Fruit fly (Drosophila melanogaster) whole organism, embryonic: Measurements from ENCODE around the gene CG31406.

Experiments used
- Ada2b ChIP-seq: fragments of 200-800 bp; sonication (Bioruptor generic); IDR thresholded peaks from 2 replicates; pipeline ENCODE4 v1.3.6; 2022; ENCODE audit warnings: missing biosample characterization, missing genetic modification characterization
- BtbVII ChIP-seq: fragments of 200-800 bp; sonication (Bioruptor generic); optimal IDR thresholded peaks from 3 replicates; lab custom pipeline; 2017; ENCODE audit warnings: missing biosample characterization, mild to moderate bottlenecking, missing genetic modification characterization
- CG11398 ChIP-seq: fragments of 200-800 bp; sonication (Bioruptor generic); optimal IDR thresholded peaks from 2 replicates; lab custom pipeline; 2016; ENCODE audit warnings: missing biosample characterization, missing genetic modification characterization
- CG11504 ChIP-seq: fragments of 200-800 bp; sonication (Bioruptor generic); optimal IDR thresholded peaks from 3 replicates; lab custom pipeline; 2019; ENCODE audit warnings: missing biosample characterization, mild to moderate bottlenecking, missing genetic modification characterization, moderate library complexity
- CG13775 ChIP-seq: fragments of 200-800 bp; sonication (Bioruptor generic); optimal IDR thresholded peaks from 3 replicates; lab custom pipeline; 2017; ENCODE audit warnings: missing biosample characterization, mild to moderate bottlenecking, missing genetic modification characterization
- CG14710 ChIP-seq: fragments of 200-800 bp; sonication (Bioruptor generic); optimal IDR thresholded peaks from 3 replicates; lab custom pipeline; 2019; ENCODE audit warnings: missing biosample characterization, mild to moderate bottlenecking, missing genetic modification characterization, moderate library complexity
- CG15269 ChIP-seq: fragments of 200-800 bp; sonication (Bioruptor generic); optimal IDR thresholded peaks from 2 replicates; lab custom pipeline; 2018; ENCODE audit warnings: missing biosample characterization, mild to moderate bottlenecking, missing genetic modification characterization, moderate library complexity
- CG1647 ChIP-seq: fragments of 200-800 bp; sonication (Bioruptor generic); optimal IDR thresholded peaks from 3 replicates; lab custom pipeline; 2016; ENCODE audit warnings: missing biosample characterization, missing genetic modification characterization
- CG17802 ChIP-seq: fragments of 200-800 bp; sonication (Bioruptor generic); optimal IDR thresholded peaks from 2 replicates; lab custom pipeline; 2018; ENCODE audit warnings: missing biosample characterization, mild to moderate bottlenecking, missing genetic modification characterization, moderate library complexity
- CG18262 ChIP-seq: fragments of 200-800 bp; optimal IDR thresholded peaks from 3 replicates; lab custom pipeline; 2019; ENCODE audit warnings: missing biosample characterization, mild to moderate bottlenecking, missing genetic modification characterization, moderate library complexity
- CG18619 ChIP-seq: fragments of 200-800 bp; sonication (Bioruptor generic); optimal IDR thresholded peaks from 3 replicates; lab custom pipeline; 2017; ENCODE audit warnings: missing biosample characterization, mild to moderate bottlenecking, missing genetic modification characterization
- CG2129 ChIP-seq: fragments of 200-800 bp; sonication (Bioruptor generic); IDR thresholded peaks from 2 replicates; pipeline ENCODE4 v1.3.6; 2022; ENCODE audit warnings: missing biosample characterization, missing genetic modification characterization; ENCODE audit not compliant: partially characterized antibody
- CG2712 ChIP-seq: fragments of 200-800 bp; optimal IDR thresholded peaks from 3 replicates; lab custom pipeline; 2019; ENCODE audit warnings: missing biosample characterization, mild to moderate bottlenecking, missing genetic modification characterization, moderate library complexity
- CG30403 ChIP-seq: fragments of 200-800 bp; sonication (Bioruptor generic); optimal IDR thresholded peaks from 3 replicates; lab custom pipeline; 2016; ENCODE audit warnings: missing biosample characterization, missing genetic modification characterization
- CG32532 ChIP-seq: fragments of 200-800 bp; sonication (Bioruptor generic); IDR thresholded peaks from 2 replicates; pipeline ENCODE4 v1.3.6; 2022; ENCODE audit warnings: missing biosample characterization, missing genetic modification characterization
- CG3281 ChIP-seq: fragments of 200-800 bp; sonication (Bioruptor generic); optimal IDR thresholded peaks from 3 replicates; lab custom pipeline; 2017; ENCODE audit warnings: missing biosample characterization, mild to moderate bottlenecking, missing genetic modification characterization
- CG5180 ChIP-seq: fragments of 200-800 bp; sonication (Bioruptor generic); optimal IDR thresholded peaks from 3 replicates; lab custom pipeline; 2017; ENCODE audit warnings: missing biosample characterization, missing genetic modification characterization, mild to moderate bottlenecking, moderate library complexity, missing genetic modification reagents
- CG6683 ChIP-seq: fragments of 200-800 bp; sonication (Bioruptor generic); optimal IDR thresholded peaks from 2 replicates; lab custom pipeline; 2017; ENCODE audit warnings: missing biosample characterization, mild to moderate bottlenecking, missing genetic modification characterization, missing genetic modification reagents
- CG7357 ChIP-seq: fragments of 200-800 bp; sonication (Bioruptor generic); IDR thresholded peaks from 3 replicates; pipeline ENCODE4 v1.3.6; 2022; ENCODE audit warnings: missing biosample characterization, missing genetic modification characterization
- CG7556 ChIP-seq: fragments of 200-800 bp; sonication (Bioruptor generic); optimal IDR thresholded peaks from 2 replicates; lab custom pipeline; 2017; ENCODE audit warnings: missing biosample characterization, mild to moderate bottlenecking, missing genetic modification characterization
- CG8388 ChIP-seq: fragments of 200-800 bp; sonication (Bioruptor generic); optimal IDR thresholded peaks from 2 replicates; lab custom pipeline; 2019; ENCODE audit warnings: missing biosample characterization, mild to moderate bottlenecking, missing genetic modification characterization, moderate library complexity
- CG8944 ChIP-seq: fragments of 200-800 bp; sonication (Bioruptor generic); optimal IDR thresholded peaks from 3 replicates; lab custom pipeline; 2016; ENCODE audit warnings: missing biosample characterization, missing genetic modification characterization
- CG9817 ChIP-seq: fragments of 200-800 bp; sonication (Bioruptor generic); optimal IDR thresholded peaks from 2 replicates; lab custom pipeline; 2018; ENCODE audit warnings: missing biosample characterization, mild to moderate bottlenecking, missing genetic modification characterization, moderate library complexity
- CHES-1-like ChIP-seq: fragments of 200-800 bp; sonication (Bioruptor generic); optimal IDR thresholded peaks from 2 replicates; lab custom pipeline; 2016; ENCODE audit warnings: missing biosample characterization, missing genetic modification characterization
- Dp ChIP-seq: fragments of 200-800 bp; sonication (Bioruptor generic); optimal IDR thresholded peaks from 2 replicates; lab custom pipeline; 2018; ENCODE audit warnings: missing biosample characterization, mild to moderate bottlenecking, missing genetic modification characterization, moderate library complexity
- Elba2 ChIP-seq: fragments of 200-800 bp; sonication (Bioruptor generic); optimal IDR thresholded peaks from 3 replicates; lab custom pipeline; 2016; ENCODE audit warnings: missing biosample characterization, missing genetic modification characterization
- Fer1 ChIP-seq: fragments of 200-800 bp; sonication (Bioruptor generic); optimal IDR thresholded peaks from 2 replicates; lab custom pipeline; 2017; ENCODE audit warnings: missing biosample characterization, mild to moderate bottlenecking, missing genetic modification characterization
- Kr ChIP-seq: fragments of 200-800 bp; sonication (Bioruptor generic); optimal IDR thresholded peaks from 2 replicates; lab custom pipeline; 2017; ENCODE audit warnings: missing biosample characterization, mild to moderate bottlenecking, missing genetic modification characterization
- Lhr ChIP-seq: fragments of 200-800 bp; sonication (Bioruptor generic); optimal IDR thresholded peaks from 3 replicates; lab custom pipeline; 2017; ENCODE audit warnings: mild to moderate bottlenecking, missing biosample characterization, missing genetic modification reagents, missing genetic modification characterization
- MESR4 ChIP-seq: fragments of 200-800 bp; sonication (Bioruptor generic); optimal IDR thresholded peaks from 2 replicates; lab custom pipeline; 2018; ENCODE audit warnings: missing biosample characterization, mild to moderate bottlenecking, missing genetic modification characterization, moderate library complexity
- ara ChIP-seq: fragments of 200-800 bp; sonication (Bioruptor generic); IDR thresholded peaks from 2 replicates; pipeline ENCODE4 v1.3.6; 2022; ENCODE audit warnings: missing biosample characterization, missing genetic modification characterization
- dm ChIP-seq: fragments of 200-800 bp; sonication (Bioruptor generic); optimal IDR thresholded peaks from 3 replicates; lab custom pipeline; 2016; ENCODE audit warnings: missing biosample characterization, missing genetic modification characterization
- en ChIP-seq: fragments of 200-800 bp; sonication (Bioruptor generic); optimal IDR thresholded peaks from 2 replicates; lab custom pipeline; 2016; ENCODE audit warnings: missing biosample characterization, missing genetic modification characterization
- ftz-f1 ChIP-seq: fragments of 200-800 bp; sonication (Bioruptor generic); optimal IDR thresholded peaks from 2 replicates; lab custom pipeline; 2016; ENCODE audit warnings: missing biosample characterization, missing genetic modification characterization
- gro ChIP-seq: fragments of 200-800 bp; sonication (Bioruptor generic); optimal IDR thresholded peaks from 2 replicates; lab custom pipeline; 2016; ENCODE audit warnings: missing biosample characterization, missing genetic modification characterization
- klu ChIP-seq: fragments of 200-800 bp; sonication (Bioruptor generic); IDR thresholded peaks from 2 replicates; pipeline ENCODE4 v1.3.6; 2022; ENCODE audit warnings: missing biosample characterization, missing genetic modification characterization
- lab ChIP-seq: fragments of 200-800 bp; sonication (Bioruptor generic); optimal IDR thresholded peaks from 3 replicates; lab custom pipeline; 2017; ENCODE audit warnings: missing biosample characterization, missing genetic modification characterization, mild to moderate bottlenecking, moderate library complexity, missing genetic modification reagents
- lmd ChIP-seq: fragments of 200-800 bp; sonication (Bioruptor generic); IDR thresholded peaks from 2 replicates; pipeline ENCODE4 v1.3.6; 2022; ENCODE audit warnings: missing biosample characterization, missing genetic modification characterization
- mam ChIP-seq: fragments of 200-800 bp; sonication (Bioruptor generic); optimal IDR thresholded peaks from 3 replicates; lab custom pipeline; 2016; ENCODE audit warnings: missing biosample characterization, missing genetic modification characterization
- nerfin-1 ChIP-seq: fragments of 200-800 bp; sonication (Bioruptor generic); optimal IDR thresholded peaks from 3 replicates; lab custom pipeline; 2019; ENCODE audit warnings: missing biosample characterization, mild to moderate bottlenecking, missing genetic modification characterization, moderate library complexity
- nmo ChIP-seq: fragments of 200-800 bp; sonication (Bioruptor generic); optimal IDR thresholded peaks from 2 replicates; lab custom pipeline; 2018; ENCODE audit warnings: missing biosample characterization, mild to moderate bottlenecking, missing genetic modification characterization, moderate library complexity
- nom ChIP-seq: fragments of 200-800 bp; sonication (Bioruptor generic); optimal IDR thresholded peaks from 2 replicates; lab custom pipeline; 2017; ENCODE audit warnings: missing biosample characterization, missing genetic modification characterization, mild to moderate bottlenecking, moderate library complexity, missing genetic modification reagents
- phol ChIP-seq: fragments of 200-800 bp; sonication (Bioruptor generic); optimal IDR thresholded peaks from 3 replicates; lab custom pipeline; 2018; ENCODE audit warnings: missing biosample characterization, mild to moderate bottlenecking, missing genetic modification characterization, moderate library complexity
- pros ChIP-seq: fragments of 200-800 bp; sonication (Bioruptor generic); optimal IDR thresholded peaks from 3 replicates; lab custom pipeline; 2019; ENCODE audit warnings: missing biosample characterization, mild to moderate bottlenecking, missing genetic modification characterization, moderate library complexity
- pzg ChIP-seq: fragments of 200-800 bp; sonication (Bioruptor generic); optimal IDR thresholded peaks from 3 replicates; lab custom pipeline; 2018; ENCODE audit warnings: missing biosample characterization, mild to moderate bottlenecking, missing genetic modification characterization, moderate library complexity
- repo ChIP-seq: fragments of 200-800 bp; sonication (Bioruptor generic); optimal IDR thresholded peaks from 2 replicates; lab custom pipeline; 2016; ENCODE audit warnings: missing biosample characterization, missing genetic modification characterization
- stwl ChIP-seq: fragments of 200-800 bp; sonication (Bioruptor generic); optimal IDR thresholded peaks from 3 replicates; lab custom pipeline; 2018; ENCODE audit warnings: missing biosample characterization, mild to moderate bottlenecking, missing genetic modification characterization, moderate library complexity
- tgo ChIP-seq: fragments of 200-800 bp; sonication (Bioruptor generic); IDR thresholded peaks from 3 replicates; pipeline ENCODE4 v1.3.6; 2022; ENCODE audit warnings: missing biosample characterization, missing genetic modification characterization
- unpg ChIP-seq: fragments of 200-800 bp; sonication (Bioruptor generic); optimal IDR thresholded peaks from 3 replicates; lab custom pipeline; 2018; ENCODE audit warnings: missing biosample characterization, mild to moderate bottlenecking, missing genetic modification characterization, moderate library complexity
- wek ChIP-seq: fragments of 200-800 bp; sonication (Bioruptor generic); optimal IDR thresholded peaks from 3 replicates; lab custom pipeline; 2018; ENCODE audit warnings: missing biosample characterization, mild to moderate bottlenecking, missing genetic modification characterization, moderate library complexity

The CG31406 gene

DNA sequence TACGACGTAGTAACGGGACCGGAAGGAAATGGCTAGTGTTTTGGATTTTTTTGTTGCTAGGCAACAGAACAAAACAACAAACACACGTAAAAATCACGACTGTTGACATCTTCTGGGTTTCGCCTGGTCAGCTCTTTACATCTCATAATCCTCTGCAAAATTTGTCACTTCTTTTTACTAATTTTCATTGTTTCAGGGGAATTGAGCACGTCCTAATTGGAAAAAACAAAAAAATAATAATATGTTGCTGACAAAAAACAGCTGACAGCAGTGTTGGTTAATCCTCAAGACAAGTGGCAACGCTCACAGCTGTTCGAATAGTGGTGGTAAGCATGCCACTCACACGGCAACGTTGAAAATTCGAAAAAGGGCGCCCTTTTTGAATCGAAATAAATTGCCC is 29.3 kb downstream of the CG31406 start, which contains the start of gene Rfx (continued):
- peak; percentile 24 for TF ChIP-seq CHES-1-like (GFP tag; lab: Kevin White, UChicago)
- peak; percentile 99 for TF ChIP-seq CG11504 (tag; lab: Kevin White, UChicago)
- TF ChIP-seq nerfin-1 = peak; percentile 22
- TF ChIP-seq CG30403 (GFP tag; lab: Kevin White, UChicago) = peak; percentile 37
- peak; percentile 53 for TF ChIP-seq CG2712
- TF ChIP-seq en (GFP tag; lab: Kevin White, UChicago) = no peak
- no peak for TF ChIP-seq ftz-f1 (GFP tag; lab: Kevin White, UChicago)
- TF ChIP-seq Fer1 (GFP tag; lab: Kevin White, UChicago) = peak; percentile 63
- TF ChIP-seq dm (GFP tag; lab: Kevin White, UChicago) = peak; percentile 22
- TF ChIP-seq BtbVII (GFP tag; lab: Kevin White, UChicago) = peak; percentile 58
- TF ChIP-seq CG15269 = no peak
- TF ChIP-seq pros (GFP tag; lab: Kevin White, UChicago) = no peak
- peak; percentile 50 for TF ChIP-seq Lhr (GFP tag; lab: Kevin White, UChicago)
- TF ChIP-seq tgo (GFP tag; lab: Robert Waterston, UW) = no peak
- TF ChIP-seq repo (GFP tag; lab: Kevin White, UChicago) = peak; percentile 14
- peak; percentile 8 for TF ChIP-seq CG9817
- no peak for TF ChIP-seq CG32532 (GFP tag; lab: Robert Waterston, UW)
- TF ChIP-seq stwl (tag; lab: Kevin White, UChicago) = peak; percentile 69
- peak; percentile 39 for TF ChIP-seq Elba2 (GFP tag; lab: Kevin White, UChicago)
- TF ChIP-seq mam (GFP tag; lab: Kevin White, UChicago) = peak; percentile 15
- TF ChIP-seq Ada2b (GFP tag; lab: Robert Waterston, UW) = no peak
- TF ChIP-seq CG8944 (GFP tag; lab: Kevin White, UChicago) = no peak
- TF ChIP-seq CG7556 (GFP tag; lab: Kevin White, UChicago) = peak; percentile 43
- no peak for TF ChIP-seq CG2129 (GFP tag; lab: Robert Waterston, UW)
- TF ChIP-seq unpg (GFP tag; lab: Kevin White, UChicago) = peak; percentile 8
- no peak for TF ChIP-seq ara
- peak; percentile 39 for TF ChIP-seq CG1647
- TF ChIP-seq CG17802 (tag; lab: Kevin White, UChicago) = no peak
- TF ChIP-seq Kr (GFP tag; lab: Kevin White, UChicago) = peak; percentile 8
- TF ChIP-seq klu = no peak
- no peak for TF ChIP-seq CG13775 (GFP tag; lab: Kevin White, UChicago)
- no peak for TF ChIP-seq CG7357
- TF ChIP-seq lab (GFP tag; lab: Kevin White, UChicago) = peak; percentile 38
- peak; percentile 35 for TF ChIP-seq phol (tag; lab: Kevin White, UChicago)
- peak; percentile 55 for TF ChIP-seq nom (GFP tag; lab: Kevin White, UChicago)
- peak; percentile 55 for TF ChIP-seq CG14710 (tag; lab: Kevin White, UChicago)
- peak; percentile 28 for TF ChIP-seq CG11398 (GFP tag; lab: Kevin White, UChicago)
- TF ChIP-seq CG6683 (GFP tag; lab: Kevin White, UChicago) = peak; percentile 21
- TF ChIP-seq CG3281 (GFP tag; lab: Kevin White, UChicago) = peak; percentile 33
- TF ChIP-seq Dp (GFP tag; lab: Kevin White, UChicago) = peak; percentile 97
- peak; percentile 44 for TF ChIP-seq gro (GFP tag; lab: Kevin White, UChicago)
- TF ChIP-seq pzg (GFP tag; lab: Kevin White, UChicago) = peak; percentile 88
- peak; percentile 16 for TF ChIP-seq CG18619 (GFP tag; lab: Kevin White, UChicago)
- TF ChIP-seq CG5180 = peak; percentile 9
- no peak for TF ChIP-seq lmd
- peak; percentile 40 for TF ChIP-seq nmo (GFP tag; lab: Kevin White, UChicago)
- TF ChIP-seq wek = peak; percentile 11
- peak; percentile 30 for TF ChIP-seq CG18262 (tag; lab: Kevin White, UChicago)
- peak; percentile 31 for TF ChIP-seq MESR4 (GFP tag; lab: Kevin White, UChicago)
- no peak for TF ChIP-seq CG8388 (GFP tag; lab: Kevin White, UChicago)
